Worm (Caenorhabditis elegans) whole organism, L4/young adult: ENCODE results near the gene F33G12.3.
A peak's percentile ranks its signal among the peaks of the same experiment; 100 is the strongest.

ENCODE experiments used
- W03F9.2 ChIP-seq: fragments of 150-350 bp; optimal IDR thresholded peaks from 2 replicates; lab custom pipeline; 2014; ENCODE audit warnings: missing biosample characterization, missing genetic modification characterization
- dao-5 ChIP-seq: sonication (generic microtip); optimal IDR thresholded peaks from 2 replicates; lab custom pipeline; 2016; ENCODE audit warnings: missing genotype, missing genetic modification characterization, moderate library complexity, missing compliant biosample characterization
- him-1 ChIP-seq: sonication (generic microtip); optimal IDR thresholded peaks from 2 replicates; lab custom pipeline; 2016; ENCODE audit warnings: missing genotype, missing genetic modification reagents, missing genetic modification characterization, missing compliant biosample characterization

DNA sequence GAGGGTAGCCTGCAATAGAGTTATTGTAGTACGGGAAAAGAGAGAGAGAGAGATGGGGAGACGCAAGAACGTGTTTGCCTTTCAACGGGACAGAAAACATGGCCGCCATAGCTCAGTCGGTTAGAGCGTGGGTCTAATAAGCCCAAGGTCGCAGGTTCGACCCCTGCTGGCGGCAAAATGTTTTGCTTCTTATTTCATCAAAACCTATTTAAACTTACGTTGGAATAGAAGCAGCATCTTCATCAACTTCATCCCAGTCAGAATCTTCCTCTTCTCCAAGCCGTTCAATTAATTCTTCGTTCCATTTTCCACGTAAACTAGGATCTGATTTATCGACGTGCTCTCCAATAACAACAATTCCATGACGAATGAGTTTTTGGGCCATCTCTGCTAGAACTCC, 1.2 kb downstream of the F33G12.3 start:
- TF ChIP-seq him-1 (tag; lab: Kevin White, UChicago) = peak; percentile 54
- no peak for TF ChIP-seq W03F9.2
- peak; percentile 59 for TF ChIP-seq dao-5
